Fruit fly (Drosophila melanogaster): Measurements from ENCODE around the gene sun.

sun gene

DNA sequence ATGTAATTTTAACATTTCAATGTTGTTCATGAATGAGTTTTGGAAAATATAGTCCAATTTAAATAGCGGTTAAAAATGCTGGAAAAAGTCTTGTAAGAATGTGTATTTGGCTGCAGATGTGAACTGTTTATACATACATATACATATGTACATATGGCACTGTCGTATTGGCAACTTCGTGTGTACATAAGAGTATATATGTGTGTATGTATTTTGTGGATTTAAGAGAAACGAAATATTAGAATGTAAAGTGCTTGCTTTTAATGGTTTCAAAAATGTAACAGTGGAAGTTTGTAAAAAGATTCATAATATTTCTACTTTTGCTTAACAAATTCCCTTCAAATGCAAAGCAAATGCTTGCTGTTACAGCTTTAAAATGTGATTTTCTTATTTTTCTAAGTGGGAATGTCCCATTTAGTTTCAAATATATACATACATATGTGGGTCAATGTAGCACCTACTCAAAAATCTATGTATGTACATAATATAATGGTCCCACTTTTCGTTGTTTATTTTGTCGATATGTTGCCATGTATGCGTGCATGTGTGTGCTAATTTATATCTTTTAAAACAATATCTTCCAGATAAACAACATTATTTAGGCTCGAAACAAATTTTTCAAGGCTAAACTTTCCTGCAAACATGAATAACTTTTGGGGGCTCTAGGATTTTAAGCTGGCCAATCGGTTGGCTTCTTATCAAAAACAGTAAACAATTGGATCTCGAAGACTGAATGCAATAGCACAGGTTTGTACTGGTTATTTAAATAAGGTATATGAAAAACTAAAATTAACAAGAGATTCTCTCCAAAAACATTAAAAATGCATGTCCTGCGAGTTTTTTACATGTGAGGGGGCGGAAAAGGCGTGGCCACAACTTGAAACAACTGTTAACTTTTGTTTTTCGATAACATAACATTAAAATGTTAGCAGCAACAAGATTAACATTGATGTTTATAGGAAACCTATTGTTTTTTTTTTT lies 22.0 kb upstream of the sun start:
- no peak for TF ChIP-seq brk (GFP tag; optimal IDR thresholded peaks at IDR 0.05)
- TF ChIP-seq CG9705 (GFP tag; optimal IDR thresholded peaks at IDR 0.05) = peak; percentile 43
- TF ChIP-seq sage (GFP tag; optimal IDR thresholded peaks at IDR 0.05) = no peak
- no peak for TF ChIP-seq tai (GFP tag; optimal IDR thresholded peaks at IDR 0.05)
- TF ChIP-seq sv (GFP tag; optimal IDR thresholded peaks at IDR 0.05) = peak; percentile 23
- TF ChIP-seq psq (GFP tag; optimal IDR thresholded peaks at IDR 0.05) = peak; percentile 21
- TF ChIP-seq rgr (GFP tag; optimal IDR thresholded peaks at IDR 0.05) = no peak
- no peak for TF ChIP-seq HLH106 (tag; optimal IDR thresholded peaks at IDR 0.05)
- no peak for TF ChIP-seq Hr78 (GFP tag; optimal IDR thresholded peaks at IDR 0.05)
- TF ChIP-seq Jra (GFP tag; optimal IDR thresholded peaks at IDR 0.05) = peak; percentile 44
- TF ChIP-seq GATAd (GFP tag; optimal IDR thresholded peaks at IDR 0.05) = no peak
- TF ChIP-seq OdsH (GFP tag; optimal IDR thresholded peaks at IDR 0.05) = peak; percentile 27
- TF ChIP-seq foxo (GFP tag; optimal IDR thresholded peaks at IDR 0.05) = no peak
- no peak for TF ChIP-seq Mio (GFP tag; optimal IDR thresholded peaks at IDR 0.05)
- TF ChIP-seq lola (GFP tag; optimal IDR thresholded peaks at IDR 0.05) = no peak
- no peak for TF ChIP-seq Vsx2 (GFP tag; optimal IDR thresholded peaks at IDR 0.05; ENCODE audit: partially characterized antibody)
- peak; percentile 27 for TF ChIP-seq Hr83 (GFP tag; optimal IDR thresholded peaks at IDR 0.05; ENCODE audit: poor library complexity, severe bottlenecking)

DNA sequence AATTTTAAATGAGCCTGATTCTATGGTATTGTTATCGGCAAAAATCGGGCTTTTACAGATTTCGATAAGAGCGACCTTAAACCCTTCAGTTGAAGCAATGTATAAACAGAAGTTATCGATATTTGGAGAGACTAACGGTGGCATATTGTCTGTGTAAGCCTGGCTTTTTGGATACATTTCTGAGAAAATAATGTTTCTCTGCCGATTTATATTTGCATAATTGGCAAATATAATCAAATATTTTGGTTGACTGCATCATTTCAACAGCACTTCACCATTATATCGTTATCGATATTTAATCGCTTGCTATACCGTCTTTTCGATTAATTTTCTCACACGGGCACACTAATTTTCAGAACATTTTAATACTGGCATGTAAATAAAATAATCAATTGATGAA lies 20.8 kb upstream of the sun start, which contains the start of gene CG16952:
TSS of gene CG16952 (plus strand) at position 341 of the 400 bp plus-strand sequence.
- TF ChIP-seq pan (optimal IDR thresholded peaks at IDR 0.05) (no peak), CG9705 (GFP tag; optimal IDR thresholded peaks at IDR 0.05) (no peak), woc (GFP tag; optimal IDR thresholded peaks at IDR 0.05) (no peak), ey (GFP tag; optimal IDR thresholded peaks at IDR 0.05) (no peak), CrebA (GFP tag; optimal IDR thresholded peaks at IDR 0.05; ENCODE audit: borderline replicate concordance) (no peak), Hr83 (GFP tag; optimal IDR thresholded peaks at IDR 0.05; ENCODE audit: poor library complexity, severe bottlenecking) (no peak), Jra (GFP tag; optimal IDR thresholded peaks at IDR 0.05) (no peak), usp (GFP tag; optimal IDR thresholded peaks at IDR 0.05) (no peak), GATAd (GFP tag; optimal IDR thresholded peaks at IDR 0.05) (no peak), Vsx2 (GFP tag; optimal IDR thresholded peaks at IDR 0.05; ENCODE audit: partially characterized antibody) (no peak), sage (GFP tag; optimal IDR thresholded peaks at IDR 0.05) (no peak), Abd-B (GFP tag; optimal IDR thresholded peaks at IDR 0.05) (no peak), rgr (GFP tag; optimal IDR thresholded peaks at IDR 0.05) (no peak), Rel (GFP tag; optimal IDR thresholded peaks at IDR 0.05) (no peak), Rel (tag; optimal IDR thresholded peaks at IDR 0.05) (peak; percentile 19), Hr78 (GFP tag; optimal IDR thresholded peaks at IDR 0.05) (no peak), foxo (GFP tag; optimal IDR thresholded peaks at IDR 0.05) (peak in 1 of 2 experiments; percentile 9), Hnf4 (GFP tag; optimal IDR thresholded peaks at IDR 0.05) (no peak), psq (GFP tag; optimal IDR thresholded peaks at IDR 0.05) (no peak), HLH106 (tag; optimal IDR thresholded peaks at IDR 0.05) (no peak), Myc (optimal IDR thresholded peaks at IDR 0.05) (no peak), dl (GFP tag; optimal IDR thresholded peaks at IDR 0.05; ENCODE audit: insufficient read depth in 1 of 2, partially characterized antibody in 2 of 2) (no peak), Dfd (GFP tag; optimal IDR thresholded peaks at IDR 0.05) (no peak), h (GFP tag; optimal IDR thresholded peaks at IDR 0.05) (no peak), jim (GFP tag; optimal IDR thresholded peaks at IDR 0.05) (no peak), CG32264 (GFP tag; optimal IDR thresholded peaks at IDR 0.05) (no peak), fru (GFP tag; optimal IDR thresholded peaks at IDR 0.05) (peak; percentile 2), Dif (GFP tag; optimal IDR thresholded peaks at IDR 0.05; ENCODE audit: partially characterized antibody) (no peak), dmrt93B (GFP tag; optimal IDR thresholded peaks at IDR 0.05) (no peak), N (GFP tag; optimal IDR thresholded peaks at IDR 0.05) (peak; percentile 65), brk (GFP tag; optimal IDR thresholded peaks at IDR 0.05) (no peak), br (GFP tag; optimal IDR thresholded peaks at IDR 0.05) (no peak), Sp1 (GFP tag; optimal IDR thresholded peaks at IDR 0.05) (no peak), tai (GFP tag; optimal IDR thresholded peaks at IDR 0.05) (no peak), dsf (GFP tag; optimal IDR thresholded peaks at IDR 0.05; ENCODE audit: borderline replicate concordance) (no peak), sv (GFP tag; optimal IDR thresholded peaks at IDR 0.05) (no peak)
